Fruit fly (Drosophila melanogaster): ENCODE measurements around the gene CG3598.

The CG3598 gene

dm6 chrX:2934827-2935226, 2.0 kb upstream of the CG3598 start, which contains the start of gene CG3592:
Gene CG3592 (plus strand): TSS chrX:2935127.
- TF ChIP-seq fd59A (GFP tag; optimal IDR thresholded peaks at IDR 0.05) (no peak), CG8632 (GFP tag; optimal IDR thresholded peaks at IDR 0.05) (no peak), topi (GFP tag; optimal IDR thresholded peaks at IDR 0.05) (no peak), Smox (GFP tag; optimal IDR thresholded peaks at IDR 0.05) (no peak), achi (GFP tag; optimal IDR thresholded peaks at IDR 0.05) (no peak), dsx (GFP tag; optimal IDR thresholded peaks at IDR 0.05; ENCODE audit: poor library complexity, severe bottlenecking) (no peak), Blimp-1 (GFP tag; optimal IDR thresholded peaks at IDR 0.05) (no peak), CG8319 (GFP tag; optimal IDR thresholded peaks at IDR 0.05) (no peak), CG3919 (GFP tag; optimal IDR thresholded peaks at IDR 0.05) (no peak), Met (GFP tag; optimal IDR thresholded peaks at IDR 0.05) (no peak), Ets96B (tag; optimal IDR thresholded peaks at IDR 0.05) (no peak), CG8119 (GFP tag; IDR thresholded peaks at IDR 0.05) (no peak), CG11902 (GFP tag; optimal IDR thresholded peaks at IDR 0.05) (no peak), CG6276 (GFP tag; optimal IDR thresholded peaks at IDR 0.05) (no peak), cyc (GFP tag; optimal IDR thresholded peaks at IDR 0.05) (no peak), Sox102F (GFP tag; optimal IDR thresholded peaks at IDR 0.05) (no peak), CG11762 (GFP tag; optimal IDR thresholded peaks at IDR 0.05; ENCODE audit: insufficient read depth) (no peak), CG1621 (tag; optimal IDR thresholded peaks at IDR 0.05) (no peak), esn (GFP tag; optimal IDR thresholded peaks at IDR 0.05) (no peak)

- TF ChIP-seq CG8632 (GFP tag; optimal IDR thresholded peaks at IDR 0.05) (no peak), Ets96B (tag; optimal IDR thresholded peaks at IDR 0.05) (no peak), CG9139 (GFP tag; optimal IDR thresholded peaks at IDR 0.05) (no peak), Gug (GFP tag; IDR thresholded peaks at IDR 0.05) (no peak), fkh (GFP tag; optimal IDR thresholded peaks at IDR 0.05) (no peak)
Measured at dm6 chrX:2938556-2938955, 1.7 kb downstream of the CG3598 start, which contains the start of gene CG14420. Gene CG14420 (plus strand): TSS chrX:2938856.

- TF ChIP-seq spab (GFP tag; optimal IDR thresholded peaks at IDR 0.05) (no peak), CG3032 (tag; optimal IDR thresholded peaks at IDR 0.05) (no peak), cyc (GFP tag; optimal IDR thresholded peaks at IDR 0.05) (no peak), CG8632 (GFP tag; optimal IDR thresholded peaks at IDR 0.05) (no peak), Eip93F (GFP tag; optimal IDR thresholded peaks at IDR 0.05) (no peak), fd85E (GFP tag; optimal IDR thresholded peaks at IDR 0.05) (no peak), topi (GFP tag; optimal IDR thresholded peaks at IDR 0.05) (no peak), CG3919 (GFP tag; optimal IDR thresholded peaks at IDR 0.05) (no peak), CG31627 (GFP tag; optimal IDR thresholded peaks at IDR 0.05) (no peak), CG16779 (tag; optimal IDR thresholded peaks at IDR 0.05) (no peak), esn (GFP tag; optimal IDR thresholded peaks at IDR 0.05) (no peak), CG15336 (GFP tag; IDR thresholded peaks at IDR 0.05) (no peak), CG6854 (GFP tag; optimal IDR thresholded peaks at IDR 0.05) (no peak), fd59A (GFP tag; optimal IDR thresholded peaks at IDR 0.05) (no peak), Gug (GFP tag; IDR thresholded peaks at IDR 0.05) (no peak), CG8319 (GFP tag; optimal IDR thresholded peaks at IDR 0.05) (no peak), CG6163 (GFP tag; IDR thresholded peaks at IDR 0.05) (no peak), CG10631 (GFP tag; optimal IDR thresholded peaks at IDR 0.05) (no peak), CG6808 (GFP tag; optimal IDR thresholded peaks at IDR 0.05) (no peak)
Measured at dm6 chrX:2941108-2941507, 4.3 kb downstream of the CG3598 start, which contains the start of gene CG14421. Gene CG14421 (plus strand): TSS chrX:2941408.

dm6 chrX:2943086-2943485, 6.3 kb downstream of the CG3598 start, which contains the start of gene CG14422:
Gene CG14422 (plus strand): TSS chrX:2943386.
- TF ChIP-seq CG11902 (GFP tag; optimal IDR thresholded peaks at IDR 0.05) (no peak), Met (GFP tag; optimal IDR thresholded peaks at IDR 0.05) (no peak), fkh (GFP tag; optimal IDR thresholded peaks at IDR 0.05) (no peak), ss (GFP tag; optimal IDR thresholded peaks at IDR 0.05) (no peak), CG6163 (GFP tag; IDR thresholded peaks at IDR 0.05) (no peak), CG3032 (tag; optimal IDR thresholded peaks at IDR 0.05) (no peak), CG8319 (GFP tag; optimal IDR thresholded peaks at IDR 0.05) (no peak), Hr4 (GFP tag; optimal IDR thresholded peaks at IDR 0.05) (no peak), CG10631 (GFP tag; optimal IDR thresholded peaks at IDR 0.05) (no peak), Blimp-1 (GFP tag; optimal IDR thresholded peaks at IDR 0.05) (no peak), CG34406 (GFP tag; optimal IDR thresholded peaks at IDR 0.05) (no peak), CG3919 (GFP tag; optimal IDR thresholded peaks at IDR 0.05) (no peak), Hr39 (GFP tag; optimal IDR thresholded peaks at IDR 0.05) (no peak), Eip75B (GFP tag; optimal IDR thresholded peaks at IDR 0.05) (no peak), spab (GFP tag; optimal IDR thresholded peaks at IDR 0.05) (no peak)
